Worm (Caenorhabditis elegans) whole organism, L1 larva: ENCODE results near the gene ets-5.

Experiments
- C04F5.9 ChIP-seq: sonication (generic microtip); optimal IDR thresholded peaks from 2 replicates; lab custom pipeline; 2016; ENCODE audit warnings: missing genetic modification characterization, missing compliant biosample characterization
- ceh-82 ChIP-seq, 3 experiments: fragments of 150-350 bp in 1 of 3; sonication (generic microtip) in 2 of 3; optimal IDR thresholded peaks; 2 replicates each; lab custom pipeline; 2014 to 2017; ENCODE audit warnings: missing biosample characterization in 3 of 3, missing genetic modification characterization in 3 of 3
- elt-2 ChIP-seq: sonication (generic microtip); optimal IDR thresholded peaks from 2 replicates; lab custom pipeline; 2016; ENCODE audit warnings: missing genetic modification characterization, mild to moderate bottlenecking, inconsistent platforms, missing compliant biosample characterization, missing genetic modification reagents
- fkh-10 ChIP-seq: sonication (generic microtip); optimal IDR thresholded peaks from 2 replicates; lab custom pipeline; 2017; ENCODE audit warnings: missing biosample characterization, missing genetic modification reagents, missing genetic modification characterization
- fkh-8 ChIP-seq: sonication (generic microtip); optimal IDR thresholded peaks from 2 replicates; lab custom pipeline; 2016; ENCODE audit warnings: mild to moderate bottlenecking, missing genetic modification characterization, missing compliant biosample characterization
- lin-35 ChIP-seq, 2 experiments: fragments of 150-350 bp; optimal IDR thresholded peaks; 2 replicates each; lab custom pipeline; 2014; ENCODE audit warnings: missing biosample characterization in 2 of 2, missing genetic modification characterization in 2 of 2, missing genetic modification reagents in 2 of 2
- lir-3 ChIP-seq: sonication (generic microtip); optimal IDR thresholded peaks from 2 replicates; lab custom pipeline; 2016; ENCODE audit warnings: mild to moderate bottlenecking, missing genetic modification characterization, moderate library complexity, missing compliant biosample characterization; ENCODE audit not compliant: poor library complexity
- mep-1 ChIP-seq: fragments of 150-350 bp; optimal IDR thresholded peaks from 2 replicates; lab custom pipeline; 2014; ENCODE audit warnings: missing biosample characterization, missing genetic modification characterization
- nhr-11 ChIP-seq: fragments of 150-350 bp; optimal IDR thresholded peaks from 2 replicates; lab custom pipeline; 2014; ENCODE audit warnings: missing biosample characterization, missing genetic modification characterization
- snpc-4 ChIP-seq: fragments of 150-350 bp; optimal IDR thresholded peaks from 2 replicates; lab custom pipeline; 2014; ENCODE audit warnings: missing biosample characterization, missing genetic modification characterization
- unc-62 ChIP-seq: fragments of 150-350 bp; optimal IDR thresholded peaks from 2 replicates; lab custom pipeline; 2014; ENCODE audit warnings: missing biosample characterization, missing genetic modification reagents, missing genetic modification characterization

DNA sequence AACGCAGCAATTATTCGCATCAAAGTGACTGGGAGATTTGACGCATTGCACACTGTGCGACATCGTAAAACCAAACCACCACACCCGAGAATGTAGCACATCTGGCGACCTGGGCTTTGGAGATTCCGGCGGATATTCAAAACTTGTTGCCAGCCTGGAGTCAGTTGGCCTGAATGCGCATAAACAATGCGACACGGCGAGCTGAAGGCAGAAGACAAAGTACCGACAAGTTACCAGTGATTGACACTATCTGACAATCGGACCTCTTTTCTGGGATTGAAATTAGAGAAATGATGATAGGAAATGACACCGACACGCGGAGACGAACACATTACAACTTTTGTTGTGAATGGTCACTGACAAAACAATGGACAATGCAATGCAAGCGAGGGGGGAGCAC, 45.5 kb downstream of the ets-5 start:
- TF ChIP-seq fkh-10 (GFP tag; lab: Kevin White, UChicago) (no peak), lir-3 (no peak), lin-35 (GFP tag; optimal IDR thresholded peaks at IDR 0.05; lab: Kevin White, UChicago) (no peak), elt-2 (no peak), snpc-4 (tag; lab: Kevin White, UChicago) (no peak), mep-1 (no peak), ceh-82 (tag; optimal IDR thresholded peaks at IDR 0.05; lab: Kevin White, UChicago) (no peak), fkh-8 (tag; lab: Kevin White, UChicago) (no peak), unc-62 (GFP tag; lab: Kevin White, UChicago) (no peak), nhr-11 (tag; lab: Kevin White, UChicago) (no peak), C04F5.9 (tag; lab: Kevin White, UChicago) (no peak)
